Fruit fly (Drosophila melanogaster) whole organism, embryonic: ENCODE data around the gene Atg14.

ENCODE experiments used
- Adf1 ChIP-seq: fragments of 200-800 bp; sonication (Bioruptor generic); IDR thresholded peaks from 2 replicates; pipeline ENCODE4 v1.3.6; 2022; ENCODE audit warnings: missing biosample characterization, missing genetic modification characterization
- CG10543 ChIP-seq: fragments of 200-800 bp; sonication (Bioruptor generic); optimal IDR thresholded peaks from 3 replicates; lab custom pipeline; 2017; ENCODE audit warnings: missing biosample characterization, mild to moderate bottlenecking, missing genetic modification characterization, moderate library complexity
- CG13624 ChIP-seq: fragments of 200-800 bp; sonication (Bioruptor generic); optimal IDR thresholded peaks from 2 replicates; lab custom pipeline; 2016; ENCODE audit warnings: missing biosample characterization, missing genetic modification characterization
- CG14014 ChIP-seq: fragments of 200-800 bp; sonication (Bioruptor generic); IDR thresholded peaks from 2 replicates; pipeline ENCODE4 v1.3.6; 2022; ENCODE audit warnings: missing biosample characterization, missing genetic modification characterization
- CG17359 ChIP-seq: fragments of 200-800 bp; sonication (Bioruptor generic); optimal IDR thresholded peaks from 3 replicates; lab custom pipeline; 2018; ENCODE audit warnings: missing biosample characterization, mild to moderate bottlenecking, missing genetic modification characterization, moderate library complexity
- CG17385 ChIP-seq: fragments of 200-800 bp; sonication (Bioruptor generic); optimal IDR thresholded peaks from 3 replicates; lab custom pipeline; 2018; ENCODE audit warnings: missing biosample characterization, mild to moderate bottlenecking, missing genetic modification characterization
- CG1792 ChIP-seq: fragments of 200-800 bp; sonication (Bioruptor generic); optimal IDR thresholded peaks from 2 replicates; lab custom pipeline; 2016; ENCODE audit warnings: missing biosample characterization, missing genetic modification characterization
- CG3163 ChIP-seq: fragments of 200-800 bp; sonication (Bioruptor generic); optimal IDR thresholded peaks from 3 replicates; lab custom pipeline; 2016; ENCODE audit warnings: missing biosample characterization, missing genetic modification characterization
- CG32772 ChIP-seq: fragments of 200-800 bp; sonication (Bioruptor generic); IDR thresholded peaks from 2 replicates; pipeline ENCODE4 v1.3.6; 2022; ENCODE audit warnings: missing biosample characterization, missing genetic modification characterization
- CG34224 ChIP-seq: fragments of 200-800 bp; sonication (Bioruptor generic); IDR thresholded peaks from 3 replicates; pipeline ENCODE4 v1.3.6; 2022; ENCODE audit warnings: missing biosample characterization, missing genetic modification characterization; ENCODE audit not compliant: partially characterized antibody
- CG4328 ChIP-seq: fragments of 200-800 bp; sonication (Bioruptor generic); optimal IDR thresholded peaks from 3 replicates; lab custom pipeline; 2017; ENCODE audit warnings: missing biosample characterization, missing genetic modification reagents, missing genetic modification characterization
- CG4730 ChIP-seq: fragments of 200-800 bp; sonication (Bioruptor generic); IDR thresholded peaks from 2 replicates; pipeline ENCODE4 v1.3.6; 2022; ENCODE audit warnings: missing biosample characterization, missing genetic modification characterization
- CG7357 ChIP-seq: fragments of 200-800 bp; sonication (Bioruptor generic); IDR thresholded peaks from 3 replicates; pipeline ENCODE4 v1.3.6; 2022; ENCODE audit warnings: missing biosample characterization, missing genetic modification characterization
- CG7745 ChIP-seq: fragments of 200-800 bp; sonication (Bioruptor generic); optimal IDR thresholded peaks from 2 replicates; lab custom pipeline; 2018; ENCODE audit warnings: missing biosample characterization, mild to moderate bottlenecking, missing genetic modification characterization, moderate library complexity
- Camta ChIP-seq: fragments of 200-800 bp; sonication (Bioruptor generic); optimal IDR thresholded peaks from 2 replicates; lab custom pipeline; 2016; ENCODE audit warnings: missing biosample characterization, missing genetic modification characterization
- E2f1 ChIP-seq: fragments of 200-800 bp; sonication (Bioruptor generic); IDR thresholded peaks from 2 replicates; pipeline ENCODE4 v1.3.6; 2022; ENCODE audit warnings: missing biosample characterization, missing genetic modification characterization
- H15 ChIP-seq: fragments of 200-800 bp; sonication (Bioruptor generic); IDR thresholded peaks from 3 replicates; pipeline ENCODE4 v1.3.6; 2022; ENCODE audit warnings: missing biosample characterization, missing genetic modification characterization
- Meics ChIP-seq: fragments of 200-800 bp; sonication (Bioruptor generic); optimal IDR thresholded peaks from 2 replicates; lab custom pipeline; 2017; ENCODE audit warnings: missing biosample characterization, mild to moderate bottlenecking, missing genetic modification characterization
- NFAT ChIP-seq: fragments of 200-800 bp; sonication (Bioruptor generic); IDR thresholded peaks from 2 replicates; pipeline ENCODE4 v1.3.6; 2022; ENCODE audit warnings: missing biosample characterization, missing genetic modification characterization
- NK7.1 ChIP-seq: fragments of 200-800 bp; sonication (Bioruptor generic); optimal IDR thresholded peaks from 3 replicates; lab custom pipeline; 2016; ENCODE audit warnings: missing biosample characterization, missing genetic modification characterization
- Nf-YC ChIP-seq: fragments of 200-800 bp; optimal IDR thresholded peaks from 3 replicates; lab custom pipeline; 2019; ENCODE audit warnings: missing biosample characterization, mild to moderate bottlenecking, missing genetic modification characterization, moderate library complexity
- Oli ChIP-seq: fragments of 200-800 bp; sonication (Bioruptor generic); optimal IDR thresholded peaks from 2 replicates; lab custom pipeline; 2018; ENCODE audit warnings: missing biosample characterization, mild to moderate bottlenecking, missing genetic modification characterization, moderate library complexity
- Scr ChIP-seq: fragments of 200-800 bp; sonication (Bioruptor generic); IDR thresholded peaks from 2 replicates; pipeline ENCODE4 v1.3.6; 2022; ENCODE audit warnings: missing biosample characterization, missing genetic modification characterization; ENCODE audit not compliant: partially characterized antibody
- Side ChIP-seq: fragments of 200-800 bp; sonication (Bioruptor generic); optimal IDR thresholded peaks from 2 replicates; lab custom pipeline; 2016; ENCODE audit warnings: missing biosample characterization, missing genetic modification characterization
- bigmax ChIP-seq: fragments of 200-800 bp; sonication (Bioruptor generic); optimal IDR thresholded peaks from 2 replicates; lab custom pipeline; 2018; ENCODE audit warnings: missing biosample characterization, mild to moderate bottlenecking, missing genetic modification characterization
- bowl ChIP-seq: fragments of 200-800 bp; sonication (Bioruptor generic); IDR thresholded peaks from 2 replicates; pipeline ENCODE4 v1.3.6; 2022; ENCODE audit warnings: missing biosample characterization, missing genetic modification characterization
- cas ChIP-seq: fragments of 200-800 bp; sonication (Bioruptor generic); IDR thresholded peaks from 2 replicates; pipeline ENCODE4 v1.3.6; 2022; ENCODE audit warnings: missing biosample characterization, missing genetic modification characterization
- dimm ChIP-seq: fragments of 200-800 bp; sonication (Bioruptor generic); IDR thresholded peaks from 2 replicates; pipeline ENCODE4 v1.3.6; 2022; ENCODE audit warnings: missing biosample characterization, missing genetic modification characterization
- dysf ChIP-seq: fragments of 200-800 bp; sonication (Bioruptor generic); IDR thresholded peaks from 3 replicates; pipeline ENCODE4 v1.3.6; 2022; ENCODE audit warnings: missing biosample characterization, missing genetic modification characterization
- emc ChIP-seq: fragments of 200-800 bp; sonication (Bioruptor generic); optimal IDR thresholded peaks from 2 replicates; lab custom pipeline; 2016; ENCODE audit warnings: missing biosample characterization, missing genetic modification characterization
- en ChIP-seq: fragments of 200-800 bp; sonication (Bioruptor generic); optimal IDR thresholded peaks from 2 replicates; lab custom pipeline; 2016; ENCODE audit warnings: missing biosample characterization, missing genetic modification characterization
- eyg ChIP-seq: fragments of 200-800 bp; sonication (Bioruptor generic); optimal IDR thresholded peaks from 3 replicates; lab custom pipeline; 2016; ENCODE audit warnings: missing biosample characterization, missing genetic modification characterization
- gcm2 ChIP-seq: fragments of 200-800 bp; sonication (Bioruptor generic); optimal IDR thresholded peaks from 2 replicates; lab custom pipeline; 2016; ENCODE audit warnings: missing biosample characterization, missing genetic modification characterization
- ham ChIP-seq: fragments of 200-800 bp; sonication (Bioruptor generic); IDR thresholded peaks from 2 replicates; pipeline ENCODE4 v1.3.6; 2022; ENCODE audit warnings: missing biosample characterization, missing genetic modification characterization
- hb ChIP-seq: fragments of 200-800 bp; sonication (Bioruptor generic); IDR thresholded peaks from 3 replicates; pipeline ENCODE4 v1.3.6; 2022; ENCODE audit warnings: missing biosample characterization, missing genetic modification characterization; ENCODE audit not compliant: partially characterized antibody
- insv ChIP-seq, 2 experiments: fragments of 200-800 bp; sonication (Bioruptor generic); optimal IDR thresholded peaks; 3 replicates each; lab custom pipeline; 2016 to 2018; ENCODE audit warnings: missing biosample characterization in 2 of 2, missing genetic modification characterization in 2 of 2
- klu ChIP-seq: fragments of 200-800 bp; sonication (Bioruptor generic); IDR thresholded peaks from 2 replicates; pipeline ENCODE4 v1.3.6; 2022; ENCODE audit warnings: missing biosample characterization, missing genetic modification characterization
- nerfin-1 ChIP-seq: fragments of 200-800 bp; sonication (Bioruptor generic); optimal IDR thresholded peaks from 3 replicates; lab custom pipeline; 2019; ENCODE audit warnings: missing biosample characterization, mild to moderate bottlenecking, missing genetic modification characterization, moderate library complexity
- pho ChIP-seq: fragments of 200-800 bp; sonication (Bioruptor generic); optimal IDR thresholded peaks from 2 replicates; lab custom pipeline; 2016; ENCODE audit warnings: missing biosample characterization, missing genetic modification characterization
- salm ChIP-seq: fragments of 200-800 bp; sonication (Bioruptor generic); optimal IDR thresholded peaks from 2 replicates; lab custom pipeline; 2018; ENCODE audit warnings: missing biosample characterization, mild to moderate bottlenecking, missing genetic modification characterization
- sc ChIP-seq, 3 experiments: fragments of >200 bp in 2 of 3; fragments of 200-800 bp in 1 of 3; sonication (Bioruptor generic) in 1 of 3; optimal IDR thresholded peaks; 2 replicates in 2 of 3; 3 replicates in 1 of 3; lab custom pipeline; 2017; ENCODE audit warnings: mild to moderate bottlenecking in 1 of 3, missing biosample characterization in 1 of 3, missing genetic modification characterization in 1 of 3, missing genetic modification reagents in 1 of 3
- sima ChIP-seq: fragments of 200-800 bp; sonication (Bioruptor generic); optimal IDR thresholded peaks from 2 replicates; lab custom pipeline; 2016; ENCODE audit warnings: missing biosample characterization, missing genetic modification characterization
- slou ChIP-seq: fragments of 200-800 bp; sonication (Bioruptor generic); optimal IDR thresholded peaks from 3 replicates; lab custom pipeline; 2016; ENCODE audit warnings: missing biosample characterization, missing genetic modification characterization
- slp2 ChIP-seq: fragments of 200-800 bp; sonication (Bioruptor generic); optimal IDR thresholded peaks from 2 replicates; lab custom pipeline; 2016; ENCODE audit warnings: missing biosample characterization, missing genetic modification characterization
- tgo ChIP-seq: fragments of 200-800 bp; sonication (Bioruptor generic); IDR thresholded peaks from 3 replicates; pipeline ENCODE4 v1.3.6; 2022; ENCODE audit warnings: missing biosample characterization, missing genetic modification characterization
- tio ChIP-seq: fragments of 200-800 bp; sonication (Bioruptor generic); optimal IDR thresholded peaks from 2 replicates; lab custom pipeline; 2017; ENCODE audit warnings: missing biosample characterization, missing genetic modification characterization, inconsistent platforms
- usp ChIP-seq: fragments of >200 bp; optimal IDR thresholded peaks from 2 replicates; lab custom pipeline; 2017; ENCODE audit warnings: missing biosample characterization, missing genetic modification characterization
- zf30C ChIP-seq: fragments of 200-800 bp; sonication (Bioruptor generic); optimal IDR thresholded peaks from 3 replicates; lab custom pipeline; 2018; ENCODE audit warnings: missing biosample characterization, mild to moderate bottlenecking, missing genetic modification characterization

Gene Atg14

DNA sequence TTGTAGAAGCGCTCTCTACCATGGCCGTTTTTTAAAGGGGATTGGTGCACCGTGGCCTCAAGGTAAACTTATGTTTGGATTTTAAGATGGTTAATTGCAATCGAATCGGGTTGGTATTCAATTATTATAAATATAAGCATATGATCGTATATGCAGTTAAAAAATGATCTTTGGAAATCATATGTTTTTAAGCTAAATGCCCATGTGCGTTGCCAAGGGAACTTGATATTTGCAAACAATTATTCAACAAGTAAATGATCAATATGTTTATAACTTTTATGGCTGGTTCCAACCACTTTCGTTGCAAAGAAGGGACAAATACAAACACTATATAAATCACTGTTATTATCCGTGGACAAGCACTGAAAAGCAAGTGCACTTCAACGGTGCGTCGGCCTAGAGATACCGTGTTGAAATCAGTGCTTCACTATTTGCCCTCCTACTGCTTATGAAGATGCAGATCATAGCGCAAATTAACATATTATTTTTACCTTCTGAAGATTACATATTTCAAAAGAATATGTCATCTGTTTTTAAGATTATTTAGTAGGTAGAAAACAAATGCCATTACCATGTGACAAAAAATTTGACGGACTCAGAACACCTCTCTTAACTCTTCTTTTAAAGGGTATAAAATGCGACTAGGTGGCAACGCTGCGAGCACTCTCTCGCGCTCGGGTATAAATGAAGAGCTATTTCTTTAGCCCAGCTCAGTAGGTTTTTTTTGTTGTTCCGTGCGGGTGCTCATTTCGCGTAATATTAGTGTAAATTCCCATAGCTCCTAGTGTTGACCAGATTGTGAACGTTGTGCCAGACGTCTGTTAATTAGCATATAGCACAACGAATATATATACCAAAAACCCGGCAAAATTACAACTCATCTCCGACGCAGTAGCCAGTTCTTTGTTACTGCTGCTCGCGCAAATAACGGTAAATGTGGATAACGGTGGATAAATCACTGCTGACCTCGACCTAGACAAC, 41.5 kb downstream of the Atg14 start, which contains the start of gene rdog (continued):
- TF ChIP-seq Scr (0 out of 2 replicates have a peak, but pooled peaks have one; percentile 25), usp (GFP tag; lab: Kevin White, UChicago) (no peak), Adf1 (GFP tag; lab: Robert Waterston, UW) (0 out of 2 replicates have a peak, but pooled peaks have one; percentile 40), Oli (tag; lab: Kevin White, UChicago) (peak; percentile 83), CG34224 (GFP tag; lab: Robert Waterston, UW) (peak; percentile 42; the same call in 1 of the 3 replicates), slp2 (GFP tag; lab: Kevin White, UChicago) (peak; percentile 70), slou (GFP tag; lab: Kevin White, UChicago) (peak; percentile 6), CG32772 (GFP tag; lab: Robert Waterston, UW) (no peak), CG17385 (GFP tag; lab: Kevin White, UChicago) (peak; percentile 71), CG1792 (GFP tag; lab: Kevin White, UChicago) (peak; percentile 61), bigmax (GFP tag; lab: Kevin White, UChicago) (no peak), CG7745 (no peak), dysf (GFP tag; lab: Robert Waterston, UW) (peak; percentile 77), NK7.1 (peak; percentile 62), hb (GFP tag; lab: Robert Waterston, UW) (no peak), CG4328 (peak; percentile 24), sima (no peak), en (GFP tag; lab: Kevin White, UChicago) (peak; percentile 63), zf30C (no peak), Camta (GFP tag; lab: Kevin White, UChicago) (peak; percentile 87), ham (no peak), Nf-YC (tag; lab: Kevin White, UChicago) (peak; percentile 71), CG10543 (GFP tag; lab: Kevin White, UChicago) (peak; percentile 87), nerfin-1 (peak; percentile 71), E2f1 (no peak; the same call in 1 of the 2 replicates), CG7357 (GFP tag; lab: Robert Waterston, UW) (peak; percentile 56; the same call in 2 of the 3 replicates), cas (GFP tag; lab: Robert Waterston, UW) (no peak), CG4730 (GFP tag; lab: Robert Waterston, UW) (no peak), tio (GFP tag; lab: Kevin White, UChicago) (peak; percentile 38), CG17359 (tag; lab: Kevin White, UChicago) (peak; percentile 61), Meics (GFP tag; lab: Kevin White, UChicago) (peak; percentile 81), CG13624 (GFP tag; lab: Kevin White, UChicago) (peak; percentile 85), sc (optimal IDR thresholded peaks at IDR 0.05; lab: Kevin White, UChicago) (no peak), sc (GFP tag; optimal IDR thresholded peaks at IDR 0.05; lab: Kevin White, UChicago) (peak; percentile 62), bowl (GFP tag; lab: Robert Waterston, UW) (peak; percentile 9; the same call in 1 of the 2 replicates), eyg (GFP tag; lab: Kevin White, UChicago) (peak; percentile 33), H15 (GFP tag; lab: Robert Waterston, UW) (0 out of 3 replicates have a peak, but pooled peaks have one; percentile 17), CG3163 (GFP tag; lab: Kevin White, UChicago) (peak; percentile 69), Side (peak; percentile 73), pho (peak; percentile 83), dimm (no peak), NFAT (GFP tag; lab: Robert Waterston, UW) (peak; percentile 40; the same call in 1 of the 2 replicates), gcm2 (GFP tag; lab: Kevin White, UChicago) (peak; percentile 69), insv (GFP tag; optimal IDR thresholded peaks at IDR 0.05; lab: Kevin White, UChicago) (peak; percentile 33 to 40), tgo (peak; percentile 64), klu (GFP tag; lab: Robert Waterston, UW) (peak; percentile 68; the same call in 1 of the 2 replicates), emc (peak; percentile 69), CG14014 (GFP tag; lab: Robert Waterston, UW) (peak; percentile 40; the same call in 1 of the 2 replicates), salm (tag; lab: Kevin White, UChicago) (peak; percentile 59)
